Worm (Caenorhabditis elegans) whole organism, mixed stage, embryonic: ENCODE measurements around the gene F32H5.4.

Experiments
- ceh-43 ChIP-seq: fragments of 200-800 bp; sonication (Bioruptor generic); optimal IDR thresholded peaks from 2 replicates; lab custom pipeline; 2018; ENCODE audit warnings: mild to moderate bottlenecking, missing genetic modification characterization, moderate library complexity, missing compliant biosample characterization
- lin-13 ChIP-seq: fragments of 150-350 bp; optimal IDR thresholded peaks from 2 replicates; lab custom pipeline; 2014; ENCODE audit warnings: missing biosample characterization, missing genetic modification characterization
- mab-5 ChIP-seq: fragments of 150-350 bp; optimal IDR thresholded peaks from 2 replicates; lab custom pipeline; 2014; ENCODE audit warnings: missing biosample characterization, missing genetic modification characterization
- nhr-12 ChIP-seq: fragments of 150-350 bp; optimal IDR thresholded peaks from 2 replicates; lab custom pipeline; 2014; ENCODE audit warnings: missing biosample characterization, missing genetic modification characterization
- nhr-76 ChIP-seq: sonication (generic microtip); optimal IDR thresholded peaks from 2 replicates; lab custom pipeline; 2017; ENCODE audit warnings: missing biosample characterization, missing genetic modification characterization
- sem-2 ChIP-seq: fragments of 200-800 bp; sonication (Bioruptor generic); optimal IDR thresholded peaks from 2 replicates; lab custom pipeline; 2018; ENCODE audit warnings: mild to moderate bottlenecking, missing genetic modification characterization, missing compliant biosample characterization
- snpc-4 ChIP-seq: fragments of 150-350 bp; optimal IDR thresholded peaks from 2 replicates; lab custom pipeline; 2014; ENCODE audit warnings: missing biosample characterization, missing genetic modification characterization
- tbx-8 ChIP-seq: fragments of 200-800 bp; sonication (Bioruptor generic); optimal IDR thresholded peaks from 2 replicates; lab custom pipeline; 2018; ENCODE audit warnings: mild to moderate bottlenecking, missing genetic modification characterization, moderate library complexity, missing compliant biosample characterization
- zip-8 ChIP-seq: fragments of 150-350 bp; optimal IDR thresholded peaks from 2 replicates; lab custom pipeline; 2014; ENCODE audit warnings: missing biosample characterization, missing genetic modification characterization

ce11 chrV:13357652-13358281 lies 2.6 kb upstream of the F32H5.4 start, which contains the start of gene F32H5.1:
- TF ChIP-seq nhr-12 (tag; lab: Kevin White, UChicago) (no peak), tbx-8 (GFP tag; lab: Kevin White, UChicago) (no peak), lin-13 (tag; lab: Kevin White, UChicago) (no peak), ceh-43 (GFP tag; lab: Kevin White, UChicago) (no peak), sem-2 (GFP tag; lab: Kevin White, UChicago) (no peak), snpc-4 (tag; lab: Kevin White, UChicago) (no peak), mab-5 (no peak), zip-8 (tag; lab: Kevin White, UChicago) (no peak), nhr-76 (tag; lab: Kevin White, UChicago) (no peak)
